Worm (Caenorhabditis elegans): Measurements from ENCODE around the gene ZC506.1.
A peak's percentile ranks its signal among the peaks of the same experiment; 100 is the strongest.

The ZC506.1 gene

ce11 chrX:9932226-9932773 lies 26.5 kb upstream of the ZC506.1 start, which contains the start of gene tsp-21 (continued):
- peak; percentile 97 for TF ChIP-seq aha-1 (tag)
- TF ChIP-seq nhr-25 (tag; optimal IDR thresholded peaks at IDR 0.05; ENCODE audit: borderline replicate concordance, insufficient read depth), result peak; percentile 86
- TF ChIP-seq unc-62 (GFP tag; optimal IDR thresholded peaks at IDR 0.05 in 1 of 2), result peak in 1 of 2 experiments; percentile 100
- TF ChIP-seq unc-62 (tag; optimal IDR thresholded peaks at IDR 0.05), result no peak
- TF ChIP-seq Y105C5A.15 (GFP tag; IDR thresholded peaks at IDR 0.05), result no peak
- TF ChIP-seq zag-1 (tag; optimal IDR thresholded peaks at IDR 0.05), result no peak
- TF ChIP-seq dmd-9 (GFP tag; IDR thresholded peaks at IDR 0.05), result no peak
- TF ChIP-seq nhr-42 (GFP tag; IDR thresholded peaks at IDR 0.05), result 0 out of 2 replicates have a peak, but pooled peaks have one; percentile 43
- no peak for TF ChIP-seq spr-1 (tag; optimal IDR thresholded peaks at IDR 0.05)
- no peak for TF ChIP-seq skn-1 (tag; optimal IDR thresholded peaks at IDR 0.05)
- no peak for TF ChIP-seq lin-39 (tag; optimal IDR thresholded peaks at IDR 0.05)
- TF ChIP-seq F26F4.8 (GFP tag; conservative IDR thresholded peaks at IDR 0.05), result no peak
- peak; percentile 61 for TF ChIP-seq T26A8.4 (GFP tag; IDR thresholded peaks at IDR 0.05)
- peak; percentile 91 for TF ChIP-seq nhr-77 (tag; optimal IDR thresholded peaks at IDR 0.05)
- TF ChIP-seq lin-13 (GFP tag; optimal IDR thresholded peaks at IDR 0.05), result peak; percentile 74
- TF ChIP-seq F49E8.2 (tag; optimal IDR thresholded peaks at IDR 0.05; ENCODE audit: borderline replicate concordance), result no peak
- peak; percentile 73 for TF ChIP-seq ama-1 (optimal IDR thresholded peaks at IDR 0.05)
- no peak; the same call in 1 of the 2 replicates for TF ChIP-seq arid-1 (GFP tag; conservative IDR thresholded peaks at IDR 0.05)
- TF ChIP-seq aly-2 (tag; optimal IDR thresholded peaks at IDR 0.05), result no peak
- TF ChIP-seq lin-29 (GFP tag; IDR thresholded peaks at IDR 0.05), result no peak

- TF ChIP-seq unc-39 (tag; optimal IDR thresholded peaks at IDR 0.05) (no peak), dpl-1 (GFP tag; optimal IDR thresholded peaks at IDR 0.05) (no peak), ceh-20 (GFP tag; IDR thresholded peaks at IDR 0.05) (no peak), hlh-30 (tag; optimal IDR thresholded peaks at IDR 0.05; ENCODE audit: insufficient read depth) (peak; percentile 32), mdt-29 (GFP tag; IDR thresholded peaks at IDR 0.05) (no peak), set-16 (GFP tag; IDR thresholded peaks at IDR 0.05) (no peak), zip-2 (tag; optimal IDR thresholded peaks at IDR 0.05) (no peak), nhr-25 (tag; optimal IDR thresholded peaks at IDR 0.05; ENCODE audit: borderline replicate concordance, insufficient read depth) (no peak), nhr-237 (tag; optimal IDR thresholded peaks at IDR 0.05) (no peak), daf-16 (GFP tag; optimal IDR thresholded peaks at IDR 0.05) (no peak), daf-16 (tag; optimal IDR thresholded peaks at IDR 0.05) (peak; percentile 11), ama-1 (optimal IDR thresholded peaks at IDR 0.05) (no peak), unc-62 (GFP tag; optimal IDR thresholded peaks at IDR 0.05 in 1 of 2) (peak in 1 of 2 experiments; percentile 65), unc-62 (tag; optimal IDR thresholded peaks at IDR 0.05) (no peak), rbr-2 (tag; optimal IDR thresholded peaks at IDR 0.05) (no peak), aly-2 (tag; optimal IDR thresholded peaks at IDR 0.05) (no peak), Y105C5A.15 (GFP tag; IDR thresholded peaks at IDR 0.05) (no peak), aha-1 (tag) (no peak), nhr-41 (GFP tag; IDR thresholded peaks at IDR 0.05) (no peak), arid-1 (GFP tag; conservative IDR thresholded peaks at IDR 0.05) (no peak), ceh-28 (tag; optimal IDR thresholded peaks at IDR 0.05) (no peak), mxl-2 (GFP tag; conservative IDR thresholded peaks at IDR 0.05) (no peak)
Observed at ce11 chrX:9933291-9934008, 25.3 kb upstream of the ZC506.1 start.

- no peak for TF ChIP-seq hlh-30 (tag; optimal IDR thresholded peaks at IDR 0.05; ENCODE audit: insufficient read depth)
- no peak for TF ChIP-seq nhr-42 (GFP tag; IDR thresholded peaks at IDR 0.05)
- TF ChIP-seq pqm-1 (tag; optimal IDR thresholded peaks at IDR 0.05), result peak; percentile 37
- TF ChIP-seq aha-1 (tag), result no peak
- TF ChIP-seq hlh-11 (tag; optimal IDR thresholded peaks at IDR 0.05), result peak; percentile 19
- TF ChIP-seq daf-19 (GFP tag; conservative IDR thresholded peaks at IDR 0.05), result no peak
- no peak for TF ChIP-seq snpc-4 (tag; optimal IDR thresholded peaks at IDR 0.05)
- no peak for TF ChIP-seq tag-97 (GFP tag; IDR thresholded peaks at IDR 0.05)
- TF ChIP-seq tra-1 (GFP tag; IDR thresholded peaks at IDR 0.05), result no peak
- no peak for TF ChIP-seq daf-8 (GFP tag; IDR thresholded peaks at IDR 0.05)
- TF ChIP-seq R02D3.7 (tag; optimal IDR thresholded peaks at IDR 0.05), result no peak
- no peak for TF ChIP-seq duxl-1 (tag; optimal IDR thresholded peaks at IDR 0.05; ENCODE audit: poor library complexity)
- TF ChIP-seq nhr-28 (tag; optimal IDR thresholded peaks at IDR 0.05), result peak; percentile 37
- no peak for TF ChIP-seq daf-16 (GFP tag; optimal IDR thresholded peaks at IDR 0.05)
- TF ChIP-seq daf-16 (tag; optimal IDR thresholded peaks at IDR 0.05), result peak; percentile 44
- TF ChIP-seq mep-1 (tag; optimal IDR thresholded peaks at IDR 0.05), result peak; percentile 4
- peak; percentile 50 for TF ChIP-seq dve-1 (tag; optimal IDR thresholded peaks at IDR 0.05; ENCODE audit: insufficient read depth)
- no peak for TF ChIP-seq D1046.2 (GFP tag; IDR thresholded peaks at IDR 0.05)
- no peak for TF ChIP-seq T26A8.4 (GFP tag; IDR thresholded peaks at IDR 0.05)
- TF ChIP-seq nhr-10 (tag; optimal IDR thresholded peaks at IDR 0.05), result no peak
- TF ChIP-seq mdt-29 (GFP tag; IDR thresholded peaks at IDR 0.05), result no peak
Observed at ce11 chrX:9934009-9934323, 24.8 kb upstream of the ZC506.1 start.
